Fruit fly (Drosophila melanogaster): Measurements from ENCODE around the gene CG8679.

CG8679 gene

dm6 chr2L:21251750-21252149, 33.4 kb upstream of the CG8679 start (continued):
- no peak for TF ChIP-seq hkb (optimal IDR thresholded peaks at IDR 0.05)
- TF ChIP-seq hkb (GFP tag; IDR thresholded peaks at IDR 0.05): peak; percentile 28; the same call in 1 of the 2 replicates
- peak; percentile 56; the same call in 1 of the 2 replicates for TF ChIP-seq CG32767 (GFP tag; IDR thresholded peaks at IDR 0.05)
- peak; percentile 42 for TF ChIP-seq sens (GFP tag)
- 0 out of 2 replicates have a peak, but pooled peaks have one; percentile 23 for TF ChIP-seq Xrp1 (GFP tag; IDR thresholded peaks at IDR 0.05)
- peak; percentile 1 for TF ChIP-seq CG1603 (tag; optimal IDR thresholded peaks at IDR 0.05)
- peak; percentile 14 for TF ChIP-seq CG34376 (GFP tag; optimal IDR thresholded peaks at IDR 0.05)
- TF ChIP-seq CG2199 (GFP tag; IDR thresholded peaks at IDR 0.05): peak; percentile 95
- no peak for TF ChIP-seq MTF-1 (GFP tag; optimal IDR thresholded peaks at IDR 0.05; ENCODE audit: borderline replicate concordance)
- peak; percentile 51 for TF ChIP-seq CG15479 (GFP tag; optimal IDR thresholded peaks at IDR 0.05)
- peak; percentile 48 for TF ChIP-seq cg (GFP tag; optimal IDR thresholded peaks at IDR 0.05)
- no peak for TF ChIP-seq CG2712 (tag; optimal IDR thresholded peaks at IDR 0.05)
- TF ChIP-seq chinmo (GFP tag; IDR thresholded peaks at IDR 0.05; ENCODE audit: partially characterized antibody): peak; percentile 92
- TF ChIP-seq CG10543 (GFP tag; optimal IDR thresholded peaks at IDR 0.05): peak; percentile 28
- peak; percentile 48 for TF ChIP-seq HmgZ (tag; optimal IDR thresholded peaks at IDR 0.05)
- no peak for TF ChIP-seq HLH54F (GFP tag; optimal IDR thresholded peaks at IDR 0.05)
- TF ChIP-seq twi (tag; optimal IDR thresholded peaks at IDR 0.05): peak; percentile 29
- TF ChIP-seq CG17328 (GFP tag; IDR thresholded peaks at IDR 0.05): no peak
- peak; percentile 28 for TF ChIP-seq CG6854 (GFP tag; optimal IDR thresholded peaks at IDR 0.05)
- TF ChIP-seq Eip74EF (GFP tag; optimal IDR thresholded peaks at IDR 0.05): peak in 1 of 2 experiments; percentile 7
- 0 out of 2 replicates have a peak, but pooled peaks have one; percentile 16 for TF ChIP-seq MBD-R2 (GFP tag; IDR thresholded peaks at IDR 0.05)
- TF ChIP-seq ci (GFP tag; IDR thresholded peaks at IDR 0.05): 0 out of 3 replicates have a peak, but pooled peaks have one; percentile 10
- peak; percentile 36 for TF ChIP-seq sug (tag; optimal IDR thresholded peaks at IDR 0.05)
- TF ChIP-seq Med (GFP tag): peak; percentile 80
- TF ChIP-seq Adf1 (GFP tag; IDR thresholded peaks at IDR 0.05): peak; percentile 12; the same call in 1 of the 2 replicates
- no peak for TF ChIP-seq fd102C (GFP tag; optimal IDR thresholded peaks at IDR 0.05)
- peak; percentile 83 for TF ChIP-seq CG10321 (GFP tag; IDR thresholded peaks at IDR 0.05)
- peak; percentile 5 for TF ChIP-seq CG3163 (GFP tag; optimal IDR thresholded peaks at IDR 0.05)
- peak; percentile 48 for TF ChIP-seq CG13894 (tag; optimal IDR thresholded peaks at IDR 0.05)
- TF ChIP-seq NFAT (GFP tag; IDR thresholded peaks at IDR 0.05): no peak
- peak; percentile 23; the same call in 1 of the 2 replicates for TF ChIP-seq CG14441 (GFP tag; IDR thresholded peaks at IDR 0.05)
- TF ChIP-seq CG13424 (tag; optimal IDR thresholded peaks at IDR 0.05): no peak
- TF ChIP-seq pros (GFP tag; optimal IDR thresholded peaks at IDR 0.05): peak; percentile 89
- TF ChIP-seq E2f2 (GFP tag; IDR thresholded peaks at IDR 0.05): peak; percentile 22; the same call in 1 of the 2 replicates

DNA sequence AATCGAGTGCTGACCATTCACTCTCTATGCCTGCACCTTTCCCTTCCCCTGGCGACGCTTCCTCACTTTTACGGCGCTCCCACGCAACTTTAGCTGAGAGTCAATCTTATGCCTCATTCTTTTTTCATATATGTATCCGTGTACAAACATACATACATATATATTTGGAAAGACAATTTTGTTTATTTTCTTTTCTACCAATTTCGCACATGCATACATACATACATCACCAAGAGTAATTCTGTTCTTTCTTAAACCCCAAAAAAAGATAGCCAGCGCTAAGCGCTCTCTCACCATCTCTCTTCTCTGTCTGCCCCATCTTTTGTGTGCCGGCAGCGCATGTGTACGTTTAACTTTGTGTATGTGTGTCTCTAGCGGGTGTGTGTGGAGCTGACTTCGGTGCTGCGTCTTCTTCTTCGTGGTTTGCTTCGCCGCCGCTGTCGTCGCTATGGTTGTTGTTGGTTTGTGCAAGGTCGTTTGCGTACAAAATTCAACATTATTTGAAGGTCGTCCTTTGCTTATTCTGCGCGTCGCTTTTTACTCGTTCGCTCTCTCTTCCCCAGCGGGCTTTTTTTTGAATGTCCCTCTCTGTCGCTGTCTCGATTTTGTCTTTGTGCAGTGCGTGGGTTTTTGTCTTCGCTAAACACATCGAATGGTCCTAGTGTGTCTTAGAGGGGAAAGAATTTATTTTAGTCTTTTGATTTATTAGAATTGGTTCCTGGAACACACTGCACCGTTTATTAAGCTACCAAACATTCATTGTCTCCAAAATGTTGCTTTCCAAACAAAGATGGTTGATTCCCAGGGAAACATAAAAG, 32.4 kb upstream of the CG8679 start:
- TF ChIP-seq CG8478 (optimal IDR thresholded peaks at IDR 0.05) (no peak), ash1 (GFP tag; optimal IDR thresholded peaks at IDR 0.05) (no peak), Nf-YC (tag; optimal IDR thresholded peaks at IDR 0.05) (peak; percentile 59), wdn (GFP tag; IDR thresholded peaks at IDR 0.05) (no peak), seq (GFP tag; IDR thresholded peaks at IDR 0.05) (peak; percentile 31; the same call in 1 of the 2 replicates), gce (GFP tag; IDR thresholded peaks at IDR 0.05) (no peak), psq (GFP tag; optimal IDR thresholded peaks at IDR 0.05) (peak; percentile 69), Dbx (GFP tag; IDR thresholded peaks at IDR 0.05) (no peak; the same call in 2 of the 3 replicates), lab (GFP tag; optimal IDR thresholded peaks at IDR 0.05) (peak; percentile 31), Ravus (GFP tag; IDR thresholded peaks at IDR 0.05) (no peak), E2f2 (GFP tag; IDR thresholded peaks at IDR 0.05) (peak; percentile 36; the same call in 1 of the 2 replicates), Nf-YB (GFP tag; optimal IDR thresholded peaks at IDR 0.05) (peak; percentile 53), CG16863 (GFP tag; optimal IDR thresholded peaks at IDR 0.05) (no peak), twi (tag; optimal IDR thresholded peaks at IDR 0.05) (peak; percentile 11), ro (GFP tag; IDR thresholded peaks at IDR 0.05) (no peak), CG8290 (GFP tag; optimal IDR thresholded peaks at IDR 0.05) (peak; percentile 11), CG8290 (tag; optimal IDR thresholded peaks at IDR 0.05) (no peak), B-H1 (GFP tag; IDR thresholded peaks at IDR 0.05) (no peak), ftz-f1 (GFP tag; optimal IDR thresholded peaks at IDR 0.05) (peak; percentile 100)

Measured in whole organism, embryonic.